Worm (Caenorhabditis elegans): ENCODE measurements around the gene C49A9.3.

The C49A9.3 gene

DNA sequence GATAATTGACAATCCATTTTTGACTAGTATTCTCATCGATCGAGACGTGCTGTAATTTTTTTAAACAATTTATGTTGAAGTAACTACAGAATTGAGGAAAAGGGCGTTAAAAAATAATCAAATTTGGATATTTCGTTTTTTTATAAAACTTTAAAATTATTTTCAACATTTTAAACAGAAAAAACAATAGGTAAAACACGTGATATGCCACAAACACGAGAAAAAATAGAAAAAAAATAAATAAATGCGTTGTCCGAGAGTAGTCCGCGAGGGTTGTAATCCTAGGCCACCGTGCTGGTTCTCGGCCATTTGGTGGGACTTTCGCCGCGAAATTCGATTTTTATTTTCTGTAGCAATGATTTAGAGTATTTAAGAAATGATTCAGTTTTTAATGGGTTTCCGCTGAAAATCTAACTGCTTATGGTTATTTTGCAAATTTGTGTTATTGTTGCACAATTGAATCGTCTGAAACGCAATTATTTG lies 15.6 kb upstream of the C49A9.3 start, which contains the start of gene C49A9.10 (continued):
- TF ChIP-seq daf-16 (GFP tag; optimal IDR thresholded peaks at IDR 0.05) (peak in 1 of 2 experiments; percentile 57), daf-16 (tag; optimal IDR thresholded peaks at IDR 0.05) (peak; percentile 69), daf-12 (tag; optimal IDR thresholded peaks at IDR 0.05) (no peak), lin-38 (GFP tag; IDR thresholded peaks at IDR 0.05) (peak; percentile 76; the same call in 1 of the 2 replicates), F44E2.7 (GFP tag; IDR thresholded peaks at IDR 0.05) (no peak), mxl-2 (GFP tag; conservative IDR thresholded peaks at IDR 0.05) (no peak), attf-4 (tag; optimal IDR thresholded peaks at IDR 0.05) (no peak)

DNA sequence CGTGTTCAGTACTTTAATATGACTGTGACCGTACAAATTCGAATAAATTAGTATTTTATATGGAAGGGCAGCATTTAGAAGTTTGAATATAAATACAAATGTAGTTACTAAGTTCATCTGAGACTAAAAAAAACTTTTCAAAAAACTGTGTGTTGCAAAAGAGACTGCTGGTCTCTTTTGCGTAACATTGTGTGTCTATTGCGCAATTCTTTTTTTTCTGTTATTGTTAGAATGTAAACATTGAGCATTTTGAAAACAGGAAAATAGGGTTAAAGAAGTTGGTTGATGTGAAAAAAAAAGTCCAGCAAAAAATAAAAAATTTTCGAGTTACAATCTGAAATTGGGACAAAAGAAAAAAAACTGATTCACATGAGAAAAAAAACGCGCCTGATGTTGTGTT lies 12.6 kb upstream of the C49A9.3 start:
- TF ChIP-seq T26A8.4 (GFP tag; IDR thresholded peaks at IDR 0.05) (no peak), zip-2 (tag; optimal IDR thresholded peaks at IDR 0.05) (peak; percentile 93), mdl-1 (tag; optimal IDR thresholded peaks at IDR 0.05) (no peak), madf-9 (GFP tag; conservative IDR thresholded peaks at IDR 0.05) (no peak), unc-62 (GFP tag; optimal IDR thresholded peaks at IDR 0.05 in 1 of 2) (peak in 1 of 2 experiments; percentile 3), unc-62 (tag; optimal IDR thresholded peaks at IDR 0.05) (no peak), nhr-76 (tag; optimal IDR thresholded peaks at IDR 0.05) (no peak), unc-130 (GFP tag; optimal IDR thresholded peaks at IDR 0.05) (no peak)

DNA sequence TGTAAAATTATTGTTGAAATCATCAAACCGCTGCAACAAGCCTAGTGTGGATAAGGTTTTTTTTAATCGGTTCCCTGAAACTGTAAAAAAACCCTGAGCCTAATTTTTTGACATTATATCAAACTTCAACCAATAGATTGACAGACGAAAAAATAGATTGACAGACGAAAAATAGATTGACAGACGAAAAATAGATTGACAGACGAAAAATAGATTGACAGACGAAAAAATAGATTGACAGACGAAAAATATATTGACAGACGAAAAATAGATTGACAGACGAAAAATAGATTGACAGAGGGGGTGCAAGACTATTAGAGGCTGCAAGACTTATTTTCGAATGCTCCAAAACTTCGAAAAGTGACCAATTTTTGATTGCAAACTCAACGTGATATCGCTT lies 11.9 kb upstream of the C49A9.3 start:
- TF ChIP-seq dmd-6 (GFP tag; IDR thresholded peaks at IDR 0.05) = peak; percentile 41

DNA sequence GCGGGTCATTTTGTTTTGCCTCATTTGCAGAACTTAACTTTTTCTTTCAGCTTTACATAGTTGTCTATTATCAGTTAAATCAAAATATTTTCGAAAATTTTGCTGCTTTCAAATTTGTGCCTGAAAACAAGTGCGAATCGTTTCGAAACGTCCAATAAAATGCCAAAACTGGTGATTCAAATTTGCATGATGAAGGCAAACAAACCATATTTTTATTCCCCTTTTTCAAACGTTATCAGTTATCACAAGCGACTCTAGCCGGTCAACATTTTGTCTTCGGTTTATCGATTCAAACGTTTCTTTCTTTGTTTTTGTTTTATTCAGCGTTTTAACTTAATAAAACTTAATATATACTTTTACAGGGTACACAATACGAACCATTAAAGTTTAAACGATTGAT lies 11.3 kb upstream of the C49A9.3 start, which contains the start of the genes ugt-24 and C49A9.6:
Gene ugt-24 (minus strand): TSS at position 147 of the 400 bp plus-strand sequence.
Gene C49A9.6 (plus strand): TSS at position 363 of the 400 bp plus-strand sequence.
- TF ChIP-seq mxl-2 (GFP tag; conservative IDR thresholded peaks at IDR 0.05) (no peak), lin-15B (tag; optimal IDR thresholded peaks at IDR 0.05) (no peak), nhr-11 (tag; optimal IDR thresholded peaks at IDR 0.05) (no peak), ZK546.5 (tag; optimal IDR thresholded peaks at IDR 0.05) (no peak), Y105C5A.15 (GFP tag; IDR thresholded peaks at IDR 0.05) (no peak), Y48G9A.11 (GFP tag; IDR thresholded peaks at IDR 0.05) (no peak), dmd-6 (GFP tag; IDR thresholded peaks at IDR 0.05) (peak; percentile 22; the same call in 1 of the 2 replicates), nhr-28 (tag; optimal IDR thresholded peaks at IDR 0.05) (peak; percentile 36), dve-1 (tag; optimal IDR thresholded peaks at IDR 0.05; ENCODE audit: insufficient read depth) (peak; percentile 64), Y75B8A.6 (GFP tag; IDR thresholded peaks at IDR 0.05) (no peak), unc-130 (GFP tag; optimal IDR thresholded peaks at IDR 0.05) (no peak), hlh-11 (tag; optimal IDR thresholded peaks at IDR 0.05) (peak; percentile 52), hlh-30 (tag; optimal IDR thresholded peaks at IDR 0.05; ENCODE audit: insufficient read depth) (peak; percentile 32), Y5F2A.4 (GFP tag; optimal IDR thresholded peaks at IDR 0.05) (no peak), ceh-62 (tag; optimal IDR thresholded peaks at IDR 0.05) (no peak), F44E2.7 (GFP tag; IDR thresholded peaks at IDR 0.05) (no peak), lin-13 (GFP tag; optimal IDR thresholded peaks at IDR 0.05) (no peak), php-3 (GFP tag; IDR thresholded peaks at IDR 0.05) (0 out of 2 replicates have a peak, but pooled peaks have one; percentile 28), pqm-1 (tag; optimal IDR thresholded peaks at IDR 0.05) (peak; percentile 78), ceh-82 (tag; optimal IDR thresholded peaks at IDR 0.05) (no peak), dpl-1 (GFP tag; optimal IDR thresholded peaks at IDR 0.05) (no peak), daf-16 (GFP tag; optimal IDR thresholded peaks at IDR 0.05) (no peak), daf-16 (tag; optimal IDR thresholded peaks at IDR 0.05) (peak; percentile 96), nhr-77 (tag; optimal IDR thresholded peaks at IDR 0.05) (peak; percentile 11)

DNA sequence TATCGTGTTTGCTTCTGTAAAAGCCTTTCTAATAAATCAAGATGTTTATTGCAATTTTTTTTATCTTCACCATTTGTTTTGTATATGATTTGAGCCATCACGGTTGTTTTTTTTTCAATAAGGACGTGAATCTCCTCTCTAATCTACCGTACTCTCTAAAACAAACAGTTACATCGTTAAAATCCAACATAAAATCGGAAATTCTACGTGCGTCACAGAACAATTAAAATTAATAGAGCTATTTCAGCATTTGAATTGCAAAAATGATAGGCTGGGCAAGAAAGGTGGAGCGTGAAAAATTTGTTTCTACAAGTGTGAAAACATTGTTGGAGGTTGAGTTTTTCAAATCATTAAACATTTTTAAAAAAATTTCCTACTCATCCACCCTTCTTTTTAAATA lies 8.5 kb upstream of the C49A9.3 start, which contains the start of gene C49A9.5:
Gene C49A9.5 (plus strand): TSS at position 271 of the 400 bp plus-strand sequence.
- TF ChIP-seq T20F7.1 (GFP tag; optimal IDR thresholded peaks at IDR 0.05) (no peak), daf-16 (GFP tag; optimal IDR thresholded peaks at IDR 0.05) (no peak), daf-16 (tag; optimal IDR thresholded peaks at IDR 0.05) (peak; percentile 65), pqm-1 (tag; optimal IDR thresholded peaks at IDR 0.05) (peak; percentile 1), dve-1 (tag; optimal IDR thresholded peaks at IDR 0.05; ENCODE audit: insufficient read depth) (peak; percentile 5), lim-7 (GFP tag; IDR thresholded peaks at IDR 0.05) (no peak), php-3 (GFP tag; IDR thresholded peaks at IDR 0.05) (peak; percentile 93), F37D6.2 (tag; optimal IDR thresholded peaks at IDR 0.05) (no peak)
